Worm (Caenorhabditis elegans) whole organism, mixed stage, embryonic: ENCODE measurements around the gene nhr-91.

Experiments
- hlh-1 ChIP-seq: fragments of 150-350 bp; optimal IDR thresholded peaks from 2 replicates; lab custom pipeline; 2014; ENCODE audit warnings: missing biosample characterization, missing genetic modification reagents, missing genetic modification characterization
- lin-13 ChIP-seq: fragments of 150-350 bp; optimal IDR thresholded peaks from 2 replicates; lab custom pipeline; 2014; ENCODE audit warnings: missing biosample characterization, missing genetic modification characterization
- lsy-2 ChIP-seq: fragments of 150-350 bp; optimal IDR thresholded peaks from 2 replicates; lab custom pipeline; 2014; ENCODE audit warnings: missing biosample characterization, missing genetic modification characterization
- sem-2 ChIP-seq: fragments of 200-800 bp; sonication (Bioruptor generic); optimal IDR thresholded peaks from 2 replicates; lab custom pipeline; 2018; ENCODE audit warnings: mild to moderate bottlenecking, missing genetic modification characterization, missing compliant biosample characterization
- unc-62 ChIP-seq: fragments of 150-350 bp; optimal IDR thresholded peaks from 2 replicates; lab custom pipeline; 2014; ENCODE audit warnings: missing biosample characterization, missing genetic modification reagents, missing genetic modification characterization

DNA sequence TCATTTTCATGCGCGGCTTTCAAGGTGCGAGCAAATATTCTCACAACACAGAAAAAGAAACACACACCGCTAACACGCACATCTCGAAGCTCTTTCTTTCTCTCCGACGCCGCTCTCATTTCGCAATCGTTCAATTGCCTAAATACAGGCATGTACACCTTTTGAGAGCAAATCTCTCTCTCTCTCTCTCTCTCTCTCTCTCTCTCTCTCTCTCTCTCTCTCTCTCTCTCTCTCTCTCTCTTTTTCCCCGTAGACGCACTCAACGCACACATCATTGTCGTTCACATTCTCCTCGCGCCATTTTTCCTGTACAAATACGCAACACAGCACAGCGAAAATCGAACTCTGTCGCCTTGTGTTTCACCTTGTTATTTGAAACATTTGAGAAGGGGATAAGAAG lies 29.9 kb upstream of the nhr-91 start:
- no peak for TF ChIP-seq lsy-2
- TF ChIP-seq unc-62 (GFP tag; lab: Kevin White, UChicago), result no peak
- no peak for TF ChIP-seq hlh-1 (tag; lab: Kevin White, UChicago)
- TF ChIP-seq lin-13 (tag; lab: Kevin White, UChicago), result no peak
- no peak for TF ChIP-seq sem-2
